Fruit fly (Drosophila melanogaster): Measurements from ENCODE around the gene nmd.

nmd gene

DNA sequence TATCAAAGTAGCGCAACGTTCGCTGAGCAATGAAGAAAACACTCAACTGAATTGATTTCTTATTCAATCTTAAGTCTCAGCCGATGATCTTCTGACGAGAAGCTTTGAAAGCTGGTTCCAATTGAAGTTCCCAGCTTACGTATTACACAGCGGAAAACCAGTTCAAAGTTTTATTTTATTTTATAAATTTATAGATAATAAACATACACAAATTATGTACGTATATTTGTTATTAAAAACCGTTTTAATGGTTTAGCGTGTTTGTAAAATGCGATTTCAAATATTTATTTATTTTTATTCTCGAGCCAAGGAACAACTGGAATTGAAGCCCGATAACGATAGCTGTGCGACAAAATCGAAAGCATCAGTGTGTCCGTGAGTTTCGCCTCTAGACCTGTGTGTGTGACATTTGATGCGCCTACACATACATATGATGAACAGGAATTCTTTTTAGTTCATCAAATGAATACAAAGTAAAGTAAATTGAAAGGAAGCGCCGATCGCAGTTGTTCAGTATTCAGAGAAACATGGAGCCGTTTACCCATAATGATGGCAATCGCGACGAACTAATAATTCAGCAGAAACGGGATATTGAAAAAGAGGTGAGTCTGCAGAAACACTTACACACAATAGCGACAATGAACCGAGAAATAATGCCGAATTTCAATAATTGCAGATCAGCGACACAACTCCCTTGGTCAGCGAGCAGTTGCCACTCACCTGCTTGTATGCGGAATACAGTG, 2.9 kb upstream of the nmd start, which contains the start of the genes CG5390 and CG4968:
CG5390 (minus strand) TSS at position 77 of the 743 bp plus-strand sequence.
CG4968 (plus strand) TSS at position 405 of the 743 bp plus-strand sequence.
- TF ChIP-seq az2 (GFP tag; optimal IDR thresholded peaks at IDR 0.05) (peak; percentile 54), CG9797 (GFP tag; optimal IDR thresholded peaks at IDR 0.05) (no peak), CG18476 (GFP tag; optimal IDR thresholded peaks at IDR 0.05) (peak; percentile 50), yki (optimal IDR thresholded peaks at IDR 0.05) (no peak), dysf (GFP tag; IDR thresholded peaks at IDR 0.05) (peak; percentile 55; the same call in 1 of the 3 replicates), CG33213 (GFP tag; optimal IDR thresholded peaks at IDR 0.05) (peak; percentile 22), CG9437 (GFP tag; optimal IDR thresholded peaks at IDR 0.05) (peak; percentile 98), NC2α (GFP tag; optimal IDR thresholded peaks at IDR 0.05) (no peak), CG13894 (tag; optimal IDR thresholded peaks at IDR 0.05) (peak; percentile 88), CG4404 (GFP tag; IDR thresholded peaks at IDR 0.05) (no peak), CG5953 (GFP tag; IDR thresholded peaks at IDR 0.05) (0 out of 2 replicates have a peak, but pooled peaks have one; percentile 45), Med (GFP tag) (peak; percentile 87), Hsf (GFP tag; optimal IDR thresholded peaks at IDR 0.05) (peak; percentile 34), CG6272 (GFP tag; IDR thresholded peaks at IDR 0.05) (no peak), Doc3 (GFP tag; IDR thresholded peaks at IDR 0.05; ENCODE audit: partially characterized antibody) (no peak), HHEX (GFP tag; optimal IDR thresholded peaks at IDR 0.05) (peak; percentile 65), CG12744 (GFP tag; optimal IDR thresholded peaks at IDR 0.05) (no peak), CG12236 (GFP tag; optimal IDR thresholded peaks at IDR 0.05) (no peak), CG2199 (GFP tag; IDR thresholded peaks at IDR 0.05) (no peak), bigmax (GFP tag; optimal IDR thresholded peaks at IDR 0.05) (no peak), Meics (GFP tag; optimal IDR thresholded peaks at IDR 0.05) (peak; percentile 78), amos (GFP tag; IDR thresholded peaks at IDR 0.05; ENCODE audit: partially characterized antibody) (no peak; the same call in 1 of the 2 replicates), Xrp1 (GFP tag; IDR thresholded peaks at IDR 0.05) (peak; percentile 62; the same call in 1 of the 2 replicates), Hmr (GFP tag; optimal IDR thresholded peaks at IDR 0.05) (peak; percentile 85), CG17829 (tag; optimal IDR thresholded peaks at IDR 0.05) (peak; percentile 79), eyg (GFP tag; optimal IDR thresholded peaks at IDR 0.05) (no peak), CG16813 (GFP tag; IDR thresholded peaks at IDR 0.05; ENCODE audit: partially characterized antibody) (peak; percentile 32; the same call in 1 of the 3 replicates), CG9727 (GFP tag; optimal IDR thresholded peaks at IDR 0.05) (peak; percentile 52), CG8478 (optimal IDR thresholded peaks at IDR 0.05) (no peak), lola (GFP tag; optimal IDR thresholded peaks at IDR 0.05) (peak in 1 of 3 experiments; percentile 36), ken (GFP tag; IDR thresholded peaks at IDR 0.05) (0 out of 3 replicates have a peak, but pooled peaks have one; percentile 54), wek (GFP tag; optimal IDR thresholded peaks at IDR 0.05) (no peak), Hr3 (GFP tag; optimal IDR thresholded peaks at IDR 0.05) (peak; percentile 52), mld (GFP tag; IDR thresholded peaks at IDR 0.05; ENCODE audit: partially characterized antibody) (no peak), bsh (GFP tag; optimal IDR thresholded peaks at IDR 0.05) (peak in 1 of 2 experiments; percentile 74), Hr78 (GFP tag; optimal IDR thresholded peaks at IDR 0.05) (peak in 1 of 2 experiments; percentile 20), Lhr (GFP tag; optimal IDR thresholded peaks at IDR 0.05) (peak; percentile 63), CG1647 (GFP tag; optimal IDR thresholded peaks at IDR 0.05) (no peak), odd (GFP tag; optimal IDR thresholded peaks at IDR 0.05) (peak; percentile 56), peb (GFP tag; IDR thresholded peaks at IDR 0.05) (no peak), lbe (GFP tag; optimal IDR thresholded peaks at IDR 0.05) (peak; percentile 88), Nf-YA (GFP tag; IDR thresholded peaks at IDR 0.05) (peak; percentile 47; the same call in 1 of the 2 replicates), CG7372 (GFP tag; IDR thresholded peaks at IDR 0.05) (peak; percentile 66), Dfd (GFP tag; optimal IDR thresholded peaks at IDR 0.05) (no peak), Atf6 (GFP tag; IDR thresholded peaks at IDR 0.05) (peak; percentile 75; the same call in 1 of the 2 replicates), CG16815 (GFP tag; optimal IDR thresholded peaks at IDR 0.05) (peak; percentile 12), E2f1 (GFP tag; IDR thresholded peaks at IDR 0.05) (no peak), CG30431 (GFP tag; optimal IDR thresholded peaks at IDR 0.05) (no peak), fd3F (GFP tag; optimal IDR thresholded peaks at IDR 0.05) (peak; percentile 62)
